Fruit fly (Drosophila melanogaster): ENCODE results near the gene CG46339.

CG46339 gene

DNA sequence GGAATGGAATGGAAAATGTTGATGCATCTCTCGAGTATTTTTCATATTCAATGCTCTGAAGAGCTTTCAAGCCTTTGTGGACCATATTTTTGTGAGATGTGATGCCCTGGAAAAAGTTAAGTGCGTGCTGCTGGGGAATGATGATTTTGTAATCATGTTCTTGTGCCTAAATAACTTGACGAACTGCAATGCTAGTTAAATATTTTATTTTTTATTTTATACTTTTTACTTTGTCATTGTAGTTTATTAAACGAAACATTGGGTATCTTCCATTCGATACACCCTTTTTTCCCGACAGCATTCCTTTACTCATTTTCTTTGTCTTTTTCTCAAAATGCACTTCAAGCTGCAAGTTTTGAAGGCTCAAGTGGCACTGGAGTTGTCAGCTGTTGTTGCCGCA is 15.6 kb upstream of the CG46339 start (continued):
- TF ChIP-seq CG31627 (GFP tag; optimal IDR thresholded peaks at IDR 0.05), result peak; percentile 25
- peak; percentile 38 for TF ChIP-seq Hr39 (GFP tag; optimal IDR thresholded peaks at IDR 0.05)
- TF ChIP-seq OdsH (GFP tag; optimal IDR thresholded peaks at IDR 0.05), result peak; percentile 66
- peak; percentile 28 for TF ChIP-seq Lpt (GFP tag; optimal IDR thresholded peaks at IDR 0.05)
- TF ChIP-seq Hr4 (GFP tag; optimal IDR thresholded peaks at IDR 0.05), result peak; percentile 61
- TF ChIP-seq Ets21C (GFP tag; optimal IDR thresholded peaks at IDR 0.05), result no peak
- TF ChIP-seq Hr38 (GFP tag; optimal IDR thresholded peaks at IDR 0.05), result no peak
- peak; percentile 26 for TF ChIP-seq Eip75B (GFP tag; optimal IDR thresholded peaks at IDR 0.05)
- peak; percentile 67 for TF ChIP-seq eg (GFP tag; IDR thresholded peaks at IDR 0.05)
- no peak for TF ChIP-seq CG3032 (tag; optimal IDR thresholded peaks at IDR 0.05)
- TF ChIP-seq CG9139 (GFP tag; optimal IDR thresholded peaks at IDR 0.05), result no peak
- TF ChIP-seq achi (GFP tag; optimal IDR thresholded peaks at IDR 0.05), result peak; percentile 60
- TF ChIP-seq CG4318 (GFP tag; optimal IDR thresholded peaks at IDR 0.05), result peak; percentile 16
- peak; percentile 24 for TF ChIP-seq CG11902 (GFP tag; optimal IDR thresholded peaks at IDR 0.05)
- TF ChIP-seq spab (GFP tag; optimal IDR thresholded peaks at IDR 0.05), result no peak
- TF ChIP-seq Gug (GFP tag; IDR thresholded peaks at IDR 0.05), result peak; percentile 35; the same call in 1 of the 2 replicates
- TF ChIP-seq lz (GFP tag; optimal IDR thresholded peaks at IDR 0.05), result peak; percentile 31
- peak; percentile 76 for TF ChIP-seq CG15336 (GFP tag; IDR thresholded peaks at IDR 0.05)
- TF ChIP-seq fkh (GFP tag; optimal IDR thresholded peaks at IDR 0.05), result no peak
- peak; percentile 53 for TF ChIP-seq Sox102F (GFP tag; optimal IDR thresholded peaks at IDR 0.05)
- TF ChIP-seq CG11762 (GFP tag; optimal IDR thresholded peaks at IDR 0.05; ENCODE audit: insufficient read depth), result peak; percentile 5
- TF ChIP-seq cyc (GFP tag; optimal IDR thresholded peaks at IDR 0.05), result peak; percentile 29
- peak; percentile 85 for TF ChIP-seq Eip78C (GFP tag)
- no peak for TF ChIP-seq dac (GFP tag; optimal IDR thresholded peaks at IDR 0.05)
- TF ChIP-seq CG3919 (GFP tag; optimal IDR thresholded peaks at IDR 0.05), result peak; percentile 67
- peak; percentile 60 for TF ChIP-seq CG34406 (GFP tag; optimal IDR thresholded peaks at IDR 0.05)
- TF ChIP-seq CG10631 (GFP tag; optimal IDR thresholded peaks at IDR 0.05), result peak; percentile 32
- no peak for TF ChIP-seq Eip93F (GFP tag; optimal IDR thresholded peaks at IDR 0.05)
- peak; percentile 13 for TF ChIP-seq CG7368 (GFP tag; optimal IDR thresholded peaks at IDR 0.05)
- TF ChIP-seq net (GFP tag; optimal IDR thresholded peaks at IDR 0.05), result peak; percentile 35
- TF ChIP-seq Sox14 (GFP tag; optimal IDR thresholded peaks at IDR 0.05), result peak; percentile 39
- peak in 1 of 2 experiments; percentile 22 for TF ChIP-seq salr (GFP tag; optimal IDR thresholded peaks at IDR 0.05)
- TF ChIP-seq pdm3 (GFP tag; optimal IDR thresholded peaks at IDR 0.05), result peak; percentile 57
- no peak for TF ChIP-seq dsx (GFP tag; optimal IDR thresholded peaks at IDR 0.05; ENCODE audit: poor library complexity, severe bottlenecking)
- no peak for TF ChIP-seq Smox (GFP tag; optimal IDR thresholded peaks at IDR 0.05)
- peak; percentile 62 for TF ChIP-seq acj6 (GFP tag; optimal IDR thresholded peaks at IDR 0.05)
- no peak for TF ChIP-seq fd59A (GFP tag; optimal IDR thresholded peaks at IDR 0.05)
- peak; percentile 27 for TF ChIP-seq Ets96B (tag; optimal IDR thresholded peaks at IDR 0.05)
- peak; percentile 14 for TF ChIP-seq vri (GFP tag; optimal IDR thresholded peaks at IDR 0.05)
- no peak for TF ChIP-seq CG16779 (tag; optimal IDR thresholded peaks at IDR 0.05)
- no peak for TF ChIP-seq svp (GFP tag)
- peak; percentile 66 for TF ChIP-seq CG8119 (GFP tag; IDR thresholded peaks at IDR 0.05)

DNA sequence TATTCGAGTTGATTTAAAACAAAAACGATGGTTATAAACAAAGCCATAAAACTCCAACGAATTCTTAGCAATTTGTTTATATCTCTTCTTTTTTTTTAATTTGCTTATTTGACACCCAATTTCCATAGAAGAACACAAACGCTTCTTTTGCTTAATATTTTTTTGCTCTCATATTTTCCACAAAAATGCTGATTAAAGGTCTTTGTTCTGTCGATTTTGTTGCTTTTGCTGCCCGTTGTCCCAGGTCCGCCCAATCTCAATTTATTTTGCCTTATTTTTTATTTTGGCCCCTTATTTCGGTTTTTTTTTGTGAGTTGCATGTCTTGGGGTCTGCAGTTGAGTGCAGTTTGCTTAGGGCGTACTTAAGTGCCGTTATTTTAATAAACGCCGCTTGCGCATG is 9.5 kb upstream of the CG46339 start:
- TF ChIP-seq acj6 (GFP tag; optimal IDR thresholded peaks at IDR 0.05) (no peak), CG9139 (GFP tag; optimal IDR thresholded peaks at IDR 0.05) (no peak), CG31627 (GFP tag; optimal IDR thresholded peaks at IDR 0.05) (no peak), achi (GFP tag; optimal IDR thresholded peaks at IDR 0.05) (no peak), CG6854 (GFP tag; optimal IDR thresholded peaks at IDR 0.05) (peak; percentile 60)
